Fruit fly (Drosophila melanogaster) whole organism, wandering third instar larva: ENCODE results near the gene CG14445.

Source experiments
- Abd-B ChIP-seq: fragments of >200 bp; optimal IDR thresholded peaks from 2 replicates; lab custom pipeline; 2017; ENCODE audit warnings: missing biosample characterization, missing genetic modification characterization
- CG32264 ChIP-seq: fragments of 200-800 bp; sonication (Bioruptor generic); optimal IDR thresholded peaks from 2 replicates; lab custom pipeline; 2016; ENCODE audit warnings: missing biosample characterization, missing genetic modification characterization
- Dif ChIP-seq: fragments of 200-275, 200-300 bp; sonication (Bioruptor generic); optimal IDR thresholded peaks from 2 replicates; lab custom pipeline; 2018; ENCODE audit warnings: missing biosample characterization, missing genetic modification characterization; ENCODE audit not compliant: partially characterized antibody
- GATAd ChIP-seq: sonication (Bioruptor generic); optimal IDR thresholded peaks from 2 replicates; lab custom pipeline; 2016; ENCODE audit warnings: missing biosample characterization, missing genetic modification characterization
- HLH106 ChIP-seq: fragments of 200-800 bp; optimal IDR thresholded peaks from 3 replicates; lab custom pipeline; 2019; ENCODE audit warnings: missing biosample characterization, mild to moderate bottlenecking, missing genetic modification characterization, moderate library complexity
- Hnf4 ChIP-seq: fragments of 200-800 bp; sonication (Bioruptor generic); optimal IDR thresholded peaks from 2 replicates; lab custom pipeline; 2016; ENCODE audit warnings: missing biosample characterization, mild to moderate bottlenecking, missing genetic modification characterization
- Hr78 ChIP-seq: fragments of >200 bp; optimal IDR thresholded peaks from 2 replicates; lab custom pipeline; 2017; ENCODE audit warnings: missing biosample characterization, missing genetic modification characterization
- Hr83 ChIP-seq: fragments of 200-300 bp; sonication (Bioruptor generic); optimal IDR thresholded peaks from 2 replicates; lab custom pipeline; 2016; ENCODE audit warnings: missing biosample characterization, mild to moderate bottlenecking, missing genetic modification characterization, moderate library complexity; ENCODE audit not compliant: poor library complexity, severe bottlenecking
- Jra ChIP-seq: sonication (Bioruptor generic); optimal IDR thresholded peaks from 2 replicates; lab custom pipeline; 2016; ENCODE audit warnings: missing biosample characterization, missing genetic modification characterization
- Mio ChIP-seq: sonication (Bioruptor generic); optimal IDR thresholded peaks from 2 replicates; lab custom pipeline; 2016; ENCODE audit warnings: missing biosample characterization, missing genetic modification characterization
- Myc ChIP-seq: fragments of >200 bp; optimal IDR thresholded peaks from 2 replicates; lab custom pipeline; 2017
- N ChIP-seq: fragments of >200 bp; optimal IDR thresholded peaks from 2 replicates; lab custom pipeline; 2018; ENCODE audit warnings: missing biosample characterization, missing external identifiers, missing genetic modification characterization
- OdsH ChIP-seq: fragments of 200-800 bp; sonication (Bioruptor generic); optimal IDR thresholded peaks from 2 replicates; lab custom pipeline; 2016; ENCODE audit warnings: missing biosample characterization, mild to moderate bottlenecking, missing genetic modification characterization
- Rel ChIP-seq, 2 experiments: fragments of 200-800 bp; sonication (Bioruptor generic) in 1 of 2; optimal IDR thresholded peaks; 2 replicates in 1 of 2; 3 replicates in 1 of 2; lab custom pipeline; 2016 to 2019; ENCODE audit warnings: mild to moderate bottlenecking in 2 of 2, missing biosample characterization in 2 of 2, missing genetic modification characterization in 2 of 2, moderate library complexity in 1 of 2
- br ChIP-seq: fragments of 200-800 bp; sonication (Bioruptor generic); optimal IDR thresholded peaks from 2 replicates; lab custom pipeline; 2016; ENCODE audit warnings: missing biosample characterization, missing genetic modification characterization
- dl ChIP-seq, 2 experiments: fragments of 175-275, 200-275 bp in 1 of 2; fragments of 200-275 bp in 1 of 2; sonication (Bioruptor generic); optimal IDR thresholded peaks; lab custom pipeline; 2018; ENCODE audit warnings: mild to moderate bottlenecking in 2 of 2, missing biosample characterization in 2 of 2, missing genetic modification characterization in 2 of 2, moderate library complexity in 2 of 2; ENCODE audit not compliant: partially characterized antibody in 2 of 2, insufficient read depth in 1 of 2
- dmrt93B ChIP-seq: fragments of 200-800 bp; sonication (Bioruptor generic); optimal IDR thresholded peaks from 2 replicates; lab custom pipeline; 2018; ENCODE audit warnings: missing biosample characterization, mild to moderate bottlenecking, missing genetic modification characterization
- dsf ChIP-seq: sonication (Bioruptor generic); optimal IDR thresholded peaks from 2 replicates; lab custom pipeline; 2016; ENCODE audit warnings: missing biosample characterization, missing genetic modification characterization, borderline replicate concordance
- foxo ChIP-seq, 2 experiments: fragments of 200-800 bp; sonication (Bioruptor generic); optimal IDR thresholded peaks; 2 replicates in 1 of 2; 3 replicates in 1 of 2; lab custom pipeline; 2016 to 2017; ENCODE audit warnings: missing biosample characterization in 2 of 2, missing genetic modification characterization in 2 of 2
- fru ChIP-seq: fragments of 200-800 bp; sonication (Bioruptor generic); optimal IDR thresholded peaks from 3 replicates; lab custom pipeline; 2016; ENCODE audit warnings: missing biosample characterization, mild to moderate bottlenecking, missing genetic modification characterization
- h ChIP-seq: fragments of 200-800 bp; sonication (Bioruptor generic); optimal IDR thresholded peaks from 3 replicates; lab custom pipeline; 2016; ENCODE audit warnings: missing biosample characterization, mild to moderate bottlenecking, missing genetic modification characterization
- jim ChIP-seq: fragments of 175-275, 200-325 bp; sonication (Bioruptor generic); optimal IDR thresholded peaks from 2 replicates; lab custom pipeline; 2016; ENCODE audit warnings: missing biosample characterization, mild to moderate bottlenecking, missing genetic modification characterization
- lola ChIP-seq: fragments of >200 bp; optimal IDR thresholded peaks from 2 replicates; lab custom pipeline; 2017; ENCODE audit warnings: missing biosample characterization, missing genetic modification characterization
- pan ChIP-seq: fragments of >200 bp; optimal IDR thresholded peaks from 2 replicates; lab custom pipeline; 2017
- psq ChIP-seq: fragments of 200-800 bp; sonication (Bioruptor generic); optimal IDR thresholded peaks from 3 replicates; lab custom pipeline; 2017; ENCODE audit warnings: missing biosample characterization, mild to moderate bottlenecking, missing genetic modification characterization, moderate library complexity
- rgr ChIP-seq: fragments of 200-800 bp; sonication (Bioruptor generic); optimal IDR thresholded peaks from 3 replicates; lab custom pipeline; 2016; ENCODE audit warnings: missing biosample characterization, mild to moderate bottlenecking, missing genetic modification characterization
- sage ChIP-seq: fragments of 200-800 bp; sonication (Bioruptor generic); optimal IDR thresholded peaks from 2 replicates; lab custom pipeline; 2016; ENCODE audit warnings: missing biosample characterization, mild to moderate bottlenecking, missing genetic modification characterization
- sv ChIP-seq: fragments of 200-800 bp; sonication (Bioruptor generic); optimal IDR thresholded peaks from 3 replicates; lab custom pipeline; 2016; ENCODE audit warnings: missing biosample characterization, missing genetic modification characterization
- tai ChIP-seq: sonication (Bioruptor generic); optimal IDR thresholded peaks from 2 replicates; lab custom pipeline; 2016; ENCODE audit warnings: missing biosample characterization, missing genetic modification characterization
- woc ChIP-seq: sonication (Bioruptor generic); optimal IDR thresholded peaks from 2 replicates; lab custom pipeline; 2016; ENCODE audit warnings: missing biosample characterization, mild to moderate bottlenecking, missing genetic modification characterization

The CG14445 gene

dm6 chrX:6196339-6196738 is 40.8 kb upstream of the CG14445 start, which contains the start of gene CG32750:
TSS of gene CG32750 (minus strand) at chrX:6196439.
- TF ChIP-seq OdsH (GFP tag; lab: Kevin White, UChicago) = no peak
- no peak for TF ChIP-seq Abd-B
- TF ChIP-seq dmrt93B (GFP tag; lab: Kevin White, UChicago) = no peak
- no peak for TF ChIP-seq sv (GFP tag; lab: Kevin White, UChicago)
- TF ChIP-seq CG32264 (GFP tag; lab: Kevin White, UChicago) = no peak
- TF ChIP-seq, all 38 proteins: peak for 0

dm6 chrX:6198554-6198953 is 38.6 kb upstream of the CG14445 start, which contains the start of gene CG32751:
TSS of gene CG32751 (minus strand) at chrX:6198654.
- TF ChIP-seq rgr (GFP tag; lab: Kevin White, UChicago) (no peak), tai (no peak), jim (GFP tag; lab: Kevin White, UChicago) (no peak), HLH106 (tag; lab: Kevin White, UChicago) (no peak), h (GFP tag; lab: Kevin White, UChicago) (no peak), foxo (GFP tag; optimal IDR thresholded peaks at IDR 0.05; lab: Kevin White, UChicago) (no peak), lola (GFP tag; lab: Kevin White, UChicago) (no peak), Dif (no peak), sage (no peak), Hr83 (GFP tag; lab: Kevin White, UChicago) (no peak), dsf (GFP tag; lab: Kevin White, UChicago) (no peak), GATAd (GFP tag; lab: Kevin White, UChicago) (no peak), Hr78 (GFP tag; lab: Kevin White, UChicago) (no peak), CG32264 (GFP tag; lab: Kevin White, UChicago) (no peak), psq (GFP tag; lab: Kevin White, UChicago) (no peak), fru (GFP tag; lab: Kevin White, UChicago) (no peak), Hnf4 (GFP tag; lab: Kevin White, UChicago) (no peak), woc (GFP tag; lab: Kevin White, UChicago) (no peak)

dm6 chrX:6199791-6200190 is 37.3 kb upstream of the CG14445 start, which contains the start of gene CG43090:
TSS of gene CG43090 (minus strand) at chrX:6199891.
- TF ChIP-seq foxo (GFP tag; optimal IDR thresholded peaks at IDR 0.05; lab: Kevin White, UChicago) = no peak
- no peak for TF ChIP-seq GATAd (GFP tag; lab: Kevin White, UChicago)
- no peak for TF ChIP-seq tai
- TF ChIP-seq Abd-B = no peak
- TF ChIP-seq lola (GFP tag; lab: Kevin White, UChicago) = no peak
- TF ChIP-seq br = no peak
- TF ChIP-seq OdsH (GFP tag; lab: Kevin White, UChicago) = no peak
- no peak for TF ChIP-seq Jra
- TF ChIP-seq CG32264 (GFP tag; lab: Kevin White, UChicago) = no peak
- TF ChIP-seq dsf (GFP tag; lab: Kevin White, UChicago) = no peak
- no peak for TF ChIP-seq pan (lab: Kevin White, UChicago)
- TF ChIP-seq HLH106 (tag; lab: Kevin White, UChicago) = no peak
- TF ChIP-seq sage = no peak

dm6 chrX:6201459-6201858 is 35.7 kb upstream of the CG14445 start:
- TF ChIP-seq dl (GFP tag; optimal IDR thresholded peaks at IDR 0.05; lab: Kevin White, UChicago; ENCODE audit: insufficient read depth in 1 of 2, partially characterized antibody in 2 of 2) (no peak), GATAd (GFP tag; lab: Kevin White, UChicago) (no peak), Hnf4 (GFP tag; lab: Kevin White, UChicago) (no peak), pan (lab: Kevin White, UChicago) (no peak), Dif (no peak), dsf (GFP tag; lab: Kevin White, UChicago) (no peak), N (GFP tag; lab: Kevin White, UChicago) (no peak), Mio (GFP tag; lab: Kevin White, UChicago) (no peak), Rel (GFP tag; optimal IDR thresholded peaks at IDR 0.05; lab: Kevin White, UChicago) (no peak), Rel (tag; optimal IDR thresholded peaks at IDR 0.05; lab: Kevin White, UChicago) (no peak)

dm6 chrX:6202509-6202979 is 34.6 kb upstream of the CG14445 start, which contains the start of gene vanin-like:
TSS of gene vanin-like (minus strand) at chrX:6202559.
- TF ChIP-seq Dif = no peak
- TF ChIP-seq jim (GFP tag; lab: Kevin White, UChicago) = no peak
- no peak for TF ChIP-seq lola (GFP tag; lab: Kevin White, UChicago)
- peak; percentile 25 for TF ChIP-seq Myc (lab: Kevin White, UChicago)
- no peak for TF ChIP-seq HLH106 (tag; lab: Kevin White, UChicago)
- TF ChIP-seq, all 38 proteins: peak for 1
